Fruit fly (Drosophila melanogaster) whole organism, embryonic: Measurements from ENCODE around the gene Rabex-5.
"Not testable (repeated sequence)": the region's sequence is repeated elsewhere in the genome, so short reads cannot be mapped to it uniquely, and the experiment has no call there.

ENCODE experiments used
- Abd-B ChIP-seq: fragments of 200-800 bp; sonication (Bioruptor generic); optimal IDR thresholded peaks from 2 replicates; lab custom pipeline; 2018; ENCODE audit warnings: missing biosample characterization, mild to moderate bottlenecking, missing genetic modification characterization, moderate library complexity
- Bdp1 ChIP-seq: fragments of 200-800 bp; sonication (Bioruptor generic); optimal IDR thresholded peaks from 3 replicates; lab custom pipeline; 2016; ENCODE audit warnings: missing biosample characterization, missing genetic modification characterization
- CG12104 ChIP-seq: fragments of 200-800 bp; sonication (Bioruptor generic); optimal IDR thresholded peaks from 3 replicates; lab custom pipeline; 2016; ENCODE audit warnings: missing biosample characterization, missing genetic modification characterization
- CG1233 ChIP-seq: fragments of 200-800 bp; sonication (Bioruptor generic); optimal IDR thresholded peaks from 4 replicates; lab custom pipeline; 2018; ENCODE audit warnings: missing biosample characterization, mild to moderate bottlenecking, missing genetic modification characterization
- CG14050 ChIP-seq: fragments of 200-800 bp; sonication (Bioruptor generic); IDR thresholded peaks from 3 replicates; pipeline ENCODE4 v1.3.6; 2022; ENCODE audit warnings: missing biosample characterization, missing genetic modification characterization
- CG14710 ChIP-seq: fragments of 200-800 bp; sonication (Bioruptor generic); optimal IDR thresholded peaks from 3 replicates; lab custom pipeline; 2019; ENCODE audit warnings: missing biosample characterization, mild to moderate bottlenecking, missing genetic modification characterization, moderate library complexity
- CG18764 ChIP-seq: fragments of 200-800 bp; sonication (Bioruptor generic); optimal IDR thresholded peaks from 3 replicates; lab custom pipeline; 2016; ENCODE audit warnings: missing biosample characterization, missing genetic modification characterization
- CG2116 ChIP-seq: fragments of 200-800 bp; sonication (Bioruptor generic); optimal IDR thresholded peaks from 3 replicates; lab custom pipeline; 2018; ENCODE audit warnings: missing biosample characterization, mild to moderate bottlenecking, missing genetic modification characterization
- CG2202 ChIP-seq: fragments of 200-800 bp; sonication (Bioruptor generic); optimal IDR thresholded peaks from 2 replicates; lab custom pipeline; 2018; ENCODE audit warnings: missing biosample characterization, mild to moderate bottlenecking, missing genetic modification characterization
- CG2712 ChIP-seq: fragments of 200-800 bp; optimal IDR thresholded peaks from 3 replicates; lab custom pipeline; 2019; ENCODE audit warnings: missing biosample characterization, mild to moderate bottlenecking, missing genetic modification characterization, moderate library complexity
- CG4617 ChIP-seq: fragments of 200-800 bp; sonication (Bioruptor generic); optimal IDR thresholded peaks from 3 replicates; lab custom pipeline; 2016; ENCODE audit warnings: missing biosample characterization, missing genetic modification characterization, borderline replicate concordance
- CG7987 ChIP-seq: fragments of 200-800 bp; sonication (Bioruptor generic); optimal IDR thresholded peaks from 2 replicates; lab custom pipeline; 2018; ENCODE audit warnings: missing biosample characterization, mild to moderate bottlenecking, missing genetic modification characterization, moderate library complexity
- CG8359 ChIP-seq: fragments of 200-800 bp; sonication (Bioruptor generic); optimal IDR thresholded peaks from 2 replicates; lab custom pipeline; 2017; ENCODE audit warnings: missing biosample characterization, mild to moderate bottlenecking, missing genetic modification characterization, borderline replicate concordance
- CG8944 ChIP-seq: fragments of 200-800 bp; sonication (Bioruptor generic); optimal IDR thresholded peaks from 3 replicates; lab custom pipeline; 2016; ENCODE audit warnings: missing biosample characterization, missing genetic modification characterization
- CG9215 ChIP-seq: fragments of 200-800 bp; sonication (Bioruptor generic); IDR thresholded peaks from 2 replicates; pipeline ENCODE4 v1.3.6; 2022; ENCODE audit warnings: missing biosample characterization, missing genetic modification characterization
- CG9932 ChIP-seq: fragments of 200-800 bp; sonication (Bioruptor generic); IDR thresholded peaks from 2 replicates; pipeline ENCODE4 v1.3.6; 2022; ENCODE audit warnings: missing biosample characterization, missing genetic modification characterization
- Camta ChIP-seq: fragments of 200-800 bp; sonication (Bioruptor generic); optimal IDR thresholded peaks from 2 replicates; lab custom pipeline; 2016; ENCODE audit warnings: missing biosample characterization, missing genetic modification characterization
- CoRest ChIP-seq: fragments of 200-800 bp; sonication (Bioruptor generic); optimal IDR thresholded peaks from 3 replicates; lab custom pipeline; 2018; ENCODE audit warnings: missing biosample characterization, mild to moderate bottlenecking, missing genetic modification characterization, moderate library complexity
- CrebB ChIP-seq: fragments of 200-800 bp; sonication (Bioruptor generic); optimal IDR thresholded peaks from 3 replicates; lab custom pipeline; 2018; ENCODE audit warnings: missing biosample characterization, mild to moderate bottlenecking, missing genetic modification characterization
- ERR ChIP-seq: fragments of 200-800 bp; sonication (Bioruptor generic); optimal IDR thresholded peaks from 2 replicates; lab custom pipeline; 2016; ENCODE audit warnings: missing biosample characterization, missing genetic modification characterization
- Fer3 ChIP-seq: fragments of 200-800 bp; sonication (Bioruptor generic); optimal IDR thresholded peaks from 2 replicates; lab custom pipeline; 2018; ENCODE audit warnings: missing biosample characterization, mild to moderate bottlenecking, missing genetic modification characterization, moderate library complexity
- Hand ChIP-seq: fragments of 200-800 bp; sonication (Bioruptor generic); optimal IDR thresholded peaks from 2 replicates; lab custom pipeline; 2017; ENCODE audit warnings: mild to moderate bottlenecking, missing biosample characterization, missing genetic modification reagents, missing genetic modification characterization
- HmgD ChIP-seq: fragments of 200-800 bp; sonication (Bioruptor generic); optimal IDR thresholded peaks from 3 replicates; lab custom pipeline; 2016; ENCODE audit warnings: missing biosample characterization, missing genetic modification characterization
- Hr51 ChIP-seq, 2 experiments: fragments of 200-800 bp; sonication (Bioruptor generic); optimal IDR thresholded peaks; 2 replicates in 1 of 2; 3 replicates in 1 of 2; lab custom pipeline; 2016 to 2018; ENCODE audit warnings: missing biosample characterization in 2 of 2, missing genetic modification characterization in 2 of 2, mild to moderate bottlenecking in 1 of 2, moderate library complexity in 1 of 2
- Neu2 ChIP-seq: fragments of 200-800 bp; sonication (Bioruptor generic); optimal IDR thresholded peaks from 3 replicates; lab custom pipeline; 2016; ENCODE audit warnings: missing biosample characterization, missing genetic modification characterization, borderline replicate concordance
- NfI ChIP-seq: fragments of 200-800 bp; sonication (Bioruptor generic); optimal IDR thresholded peaks from 3 replicates; lab custom pipeline; 2018; ENCODE audit warnings: missing biosample characterization, mild to moderate bottlenecking, missing genetic modification characterization, moderate library complexity
- Opbp ChIP-seq: fragments of 200-800 bp; sonication (Bioruptor generic); IDR thresholded peaks from 3 replicates; pipeline ENCODE4 v1.3.6; 2022; ENCODE audit warnings: missing biosample characterization, missing genetic modification characterization; ENCODE audit not compliant: partially characterized antibody
- Rx ChIP-seq: fragments of 200-800 bp; sonication (Bioruptor generic); IDR thresholded peaks from 2 replicates; pipeline ENCODE4 v1.3.6; 2022; ENCODE audit warnings: missing biosample characterization, missing genetic modification characterization
- bcd ChIP-seq: fragments of 200-800 bp; sonication (Bioruptor generic); optimal IDR thresholded peaks from 2 replicates; lab custom pipeline; 2017; ENCODE audit warnings: missing biosample characterization, mild to moderate bottlenecking, missing genetic modification characterization
- btn ChIP-seq: fragments of 200-800 bp; sonication (Bioruptor generic); optimal IDR thresholded peaks from 2 replicates; lab custom pipeline; 2016; ENCODE audit warnings: missing biosample characterization, missing genetic modification characterization
- cas ChIP-seq: fragments of 200-800 bp; sonication (Bioruptor generic); IDR thresholded peaks from 2 replicates; pipeline ENCODE4 v1.3.6; 2022; ENCODE audit warnings: missing biosample characterization, missing genetic modification characterization
- dati ChIP-seq: fragments of 200-800 bp; sonication (Bioruptor generic); IDR thresholded peaks from 2 replicates; pipeline ENCODE4 v1.3.6; 2022; ENCODE audit warnings: missing biosample characterization, missing genetic modification characterization
- disco-r ChIP-seq: fragments of 200-800 bp; sonication (Bioruptor generic); optimal IDR thresholded peaks from 2 replicates; lab custom pipeline; 2016; ENCODE audit warnings: missing biosample characterization, missing genetic modification characterization
- dmrt11E ChIP-seq: fragments of 200-800 bp; sonication (Bioruptor generic); optimal IDR thresholded peaks from 3 replicates; lab custom pipeline; 2018; ENCODE audit warnings: missing biosample characterization, mild to moderate bottlenecking, missing genetic modification characterization, moderate library complexity
- dysf ChIP-seq: fragments of 200-800 bp; sonication (Bioruptor generic); IDR thresholded peaks from 3 replicates; pipeline ENCODE4 v1.3.6; 2022; ENCODE audit warnings: missing biosample characterization, missing genetic modification characterization
- eyg ChIP-seq: fragments of 200-800 bp; sonication (Bioruptor generic); optimal IDR thresholded peaks from 3 replicates; lab custom pipeline; 2016; ENCODE audit warnings: missing biosample characterization, missing genetic modification characterization
- gfzf ChIP-seq: fragments of 200-800 bp; sonication (Bioruptor generic); optimal IDR thresholded peaks from 2 replicates; lab custom pipeline; 2016; ENCODE audit warnings: missing biosample characterization, mild to moderate bottlenecking, missing genetic modification characterization, moderate library complexity
- gt ChIP-seq: fragments of 200-800 bp; sonication (Bioruptor generic); IDR thresholded peaks from 2 replicates; pipeline ENCODE4 v1.3.6; 2022; ENCODE audit warnings: missing biosample characterization, missing genetic modification characterization
- h ChIP-seq: fragments of >200 bp; optimal IDR thresholded peaks from 2 replicates; lab custom pipeline; 2017
- hbn ChIP-seq: fragments of 200-800 bp; sonication (Bioruptor generic); IDR thresholded peaks from 2 replicates; pipeline ENCODE4 v1.3.6; 2022; ENCODE audit warnings: missing biosample characterization, missing genetic modification characterization; ENCODE audit not compliant: partially characterized antibody
- nerfin-1 ChIP-seq: fragments of 200-800 bp; sonication (Bioruptor generic); optimal IDR thresholded peaks from 3 replicates; lab custom pipeline; 2019; ENCODE audit warnings: missing biosample characterization, mild to moderate bottlenecking, missing genetic modification characterization, moderate library complexity
- nerfin-2 ChIP-seq: fragments of 200-800 bp; sonication (Bioruptor generic); IDR thresholded peaks from 2 replicates; pipeline ENCODE4 v1.3.6; 2022; ENCODE audit warnings: missing biosample characterization, missing genetic modification characterization; ENCODE audit not compliant: partially characterized antibody
- p53 ChIP-seq: fragments of 200-800 bp; sonication (Bioruptor generic); optimal IDR thresholded peaks from 2 replicates; lab custom pipeline; 2016; ENCODE audit warnings: missing biosample characterization, missing genetic modification characterization
- pho ChIP-seq: fragments of 200-800 bp; sonication (Bioruptor generic); optimal IDR thresholded peaks from 2 replicates; lab custom pipeline; 2016; ENCODE audit warnings: missing biosample characterization, missing genetic modification characterization
- psq ChIP-seq: fragments of 200-800 bp; sonication (Bioruptor generic); optimal IDR thresholded peaks from 2 replicates; lab custom pipeline; 2017; ENCODE audit warnings: missing biosample characterization, missing genetic modification characterization
- row ChIP-seq: fragments of 200-800 bp; sonication (Bioruptor generic); IDR thresholded peaks from 3 replicates; pipeline ENCODE4 v1.3.6; 2022; ENCODE audit warnings: missing biosample characterization, missing genetic modification characterization
- tna ChIP-seq: fragments of 200-800 bp; sonication (Bioruptor generic); IDR thresholded peaks from 2 replicates; pipeline ENCODE4 v1.3.6; 2022; ENCODE audit warnings: missing biosample characterization, missing genetic modification characterization; ENCODE audit not compliant: partially characterized antibody
- trem ChIP-seq: fragments of 200-800 bp; optimal IDR thresholded peaks from 3 replicates; lab custom pipeline; 2019; ENCODE audit warnings: missing biosample characterization, mild to moderate bottlenecking, missing genetic modification characterization, moderate library complexity
- ttk ChIP-seq: fragments of 200-800 bp; sonication (Bioruptor generic); IDR thresholded peaks from 2 replicates; pipeline ENCODE4 v2.1.2; 2022; ENCODE audit warnings: missing biosample characterization, missing genetic modification characterization

The Rabex-5 gene

DNA sequence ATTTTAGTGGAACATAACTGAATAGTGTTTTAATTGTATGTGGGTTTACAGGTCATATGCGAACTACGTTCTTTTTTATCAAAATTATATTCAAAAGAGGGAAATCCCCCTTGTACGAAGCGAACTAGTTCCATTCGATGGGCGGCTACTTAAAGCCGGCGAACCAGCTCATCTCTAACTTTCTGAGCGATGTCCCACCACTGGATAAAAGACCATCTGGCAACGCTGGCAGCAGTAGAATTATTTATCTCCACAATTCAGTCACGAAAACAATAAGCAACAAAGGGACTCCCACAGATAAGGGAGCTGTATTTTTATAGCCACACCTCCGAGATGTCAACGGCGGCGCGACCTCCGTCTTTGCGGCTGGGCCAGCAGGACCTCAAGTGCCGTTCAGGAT lies at the start of gene Rabex-5 (continued):
- TF ChIP-seq CG9932 = peak; percentile 70
- TF ChIP-seq Rx = no peak
- peak; percentile 2 for TF ChIP-seq Abd-B (GFP tag; lab: Kevin White, UChicago)
- TF ChIP-seq dysf (GFP tag; lab: Robert Waterston, UW) = no peak
- peak; percentile 50 for TF ChIP-seq CG2116 (GFP tag; lab: Kevin White, UChicago)
- TF ChIP-seq CG14050 (GFP tag; lab: Robert Waterston, UW) = no peak
- TF ChIP-seq Hand = no peak
- TF ChIP-seq Neu2 (GFP tag; lab: Kevin White, UChicago) = no peak
- TF ChIP-seq CG14710 (tag; lab: Kevin White, UChicago) = peak; percentile 49
- peak; percentile 45 for TF ChIP-seq CG7987
- TF ChIP-seq hbn (GFP tag; lab: Robert Waterston, UW) = peak; percentile 78
- peak; percentile 45 for TF ChIP-seq CG8944 (GFP tag; lab: Kevin White, UChicago)
- peak; percentile 94 for TF ChIP-seq CoRest (tag; lab: Kevin White, UChicago)
- peak; percentile 33 for TF ChIP-seq pho
- peak; percentile 68 for TF ChIP-seq nerfin-2 (GFP tag; lab: Robert Waterston, UW)
- TF ChIP-seq Hr51 (GFP tag; optimal IDR thresholded peaks at IDR 0.05; lab: Kevin White, UChicago) = peak in 1 of 2 experiments; percentile 23
- peak; percentile 23 for TF ChIP-seq gfzf (GFP tag; lab: Kevin White, UChicago)
- peak; percentile 68 for TF ChIP-seq p53
- no peak for TF ChIP-seq ttk (GFP tag; lab: Robert Waterston, UW)
- TF ChIP-seq CG2712 (tag; lab: Kevin White, UChicago) = peak; percentile 39
- peak; percentile 74 for TF ChIP-seq tna (GFP tag; lab: Robert Waterston, UW)
- TF ChIP-seq dati = no peak
- TF ChIP-seq CG9215 = no peak
- peak; percentile 1 for TF ChIP-seq bcd
- peak; percentile 52 for TF ChIP-seq trem
- TF ChIP-seq CG18764 (GFP tag; lab: Kevin White, UChicago) = peak; percentile 25
- TF ChIP-seq gt (GFP tag; lab: Robert Waterston, UW) = no peak
- TF ChIP-seq CrebB = peak; percentile 18
- TF ChIP-seq disco-r (GFP tag; lab: Kevin White, UChicago) = no peak
- peak; percentile 29 for TF ChIP-seq NfI (GFP tag; lab: Kevin White, UChicago)

DNA sequence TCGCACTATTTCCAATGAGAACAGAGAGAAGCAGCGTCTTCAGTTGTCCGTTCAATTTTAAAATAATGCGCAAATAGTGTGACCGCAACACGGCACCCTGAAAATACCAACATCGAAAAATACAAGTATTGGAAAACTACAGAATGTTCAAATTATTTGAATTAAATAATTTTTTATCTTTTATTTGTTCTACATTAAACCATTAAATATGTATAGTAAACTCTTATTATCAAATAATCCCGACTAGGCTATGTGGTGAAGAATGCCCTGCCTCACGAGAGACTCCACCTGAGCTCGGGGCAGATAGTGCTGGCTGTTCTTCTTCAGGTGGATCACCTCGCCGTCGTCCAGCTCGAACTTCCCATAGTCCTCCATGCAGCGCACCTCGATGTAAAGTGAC lies 48.9 kb upstream of the Rabex-5 start, which contains the start of gene CG32318:
TSS of gene CG32318 (minus strand) at position 101 of the 400 bp plus-strand sequence.
- not testable (repeated sequence) for TF ChIP-seq btn (GFP tag; lab: Kevin White, UChicago); CG2202 (tag; lab: Kevin White, UChicago); CG8359 (GFP tag; lab: Kevin White, UChicago)

- TF ChIP-seq psq (GFP tag; lab: Kevin White, UChicago) (no peak), dmrt11E (tag; lab: Kevin White, UChicago) (peak; percentile 40), HmgD (GFP tag; lab: Kevin White, UChicago) (peak; percentile 29), Bdp1 (GFP tag; lab: Kevin White, UChicago) (peak; percentile 31), nerfin-1 (peak; percentile 50), Fer3 (tag; lab: Kevin White, UChicago) (no peak), Opbp (GFP tag; lab: Robert Waterston, UW) (peak; percentile 73), cas (GFP tag; lab: Robert Waterston, UW) (0 out of 2 replicates have a peak, but pooled peaks have one; percentile 32), CG1233 (GFP tag; lab: Kevin White, UChicago) (no peak), h (lab: Kevin White, UChicago) (no peak), ERR (GFP tag; lab: Kevin White, UChicago) (no peak), CG12104 (GFP tag; lab: Kevin White, UChicago) (no peak), CG4617 (GFP tag; lab: Kevin White, UChicago) (peak; percentile 94), eyg (GFP tag; lab: Kevin White, UChicago) (peak; percentile 7), row (GFP tag; lab: Robert Waterston, UW) (peak; percentile 92), Camta (GFP tag; lab: Kevin White, UChicago) (peak; percentile 2), Abd-B (GFP tag; lab: Kevin White, UChicago) (peak; percentile 47)
Measured at dm6 chr3L:1247627-1248295, 48.0 kb upstream of the Rabex-5 start, which contains the start of the genes Psf1 and Sac1. Gene Psf1 (minus strand): TSS chr3L:1247677. Gene Sac1 (plus strand): TSS chr3L:1247817.
